Worm (Caenorhabditis elegans): Measurements from ENCODE around the gene ssl-1.

Gene ssl-1

DNA sequence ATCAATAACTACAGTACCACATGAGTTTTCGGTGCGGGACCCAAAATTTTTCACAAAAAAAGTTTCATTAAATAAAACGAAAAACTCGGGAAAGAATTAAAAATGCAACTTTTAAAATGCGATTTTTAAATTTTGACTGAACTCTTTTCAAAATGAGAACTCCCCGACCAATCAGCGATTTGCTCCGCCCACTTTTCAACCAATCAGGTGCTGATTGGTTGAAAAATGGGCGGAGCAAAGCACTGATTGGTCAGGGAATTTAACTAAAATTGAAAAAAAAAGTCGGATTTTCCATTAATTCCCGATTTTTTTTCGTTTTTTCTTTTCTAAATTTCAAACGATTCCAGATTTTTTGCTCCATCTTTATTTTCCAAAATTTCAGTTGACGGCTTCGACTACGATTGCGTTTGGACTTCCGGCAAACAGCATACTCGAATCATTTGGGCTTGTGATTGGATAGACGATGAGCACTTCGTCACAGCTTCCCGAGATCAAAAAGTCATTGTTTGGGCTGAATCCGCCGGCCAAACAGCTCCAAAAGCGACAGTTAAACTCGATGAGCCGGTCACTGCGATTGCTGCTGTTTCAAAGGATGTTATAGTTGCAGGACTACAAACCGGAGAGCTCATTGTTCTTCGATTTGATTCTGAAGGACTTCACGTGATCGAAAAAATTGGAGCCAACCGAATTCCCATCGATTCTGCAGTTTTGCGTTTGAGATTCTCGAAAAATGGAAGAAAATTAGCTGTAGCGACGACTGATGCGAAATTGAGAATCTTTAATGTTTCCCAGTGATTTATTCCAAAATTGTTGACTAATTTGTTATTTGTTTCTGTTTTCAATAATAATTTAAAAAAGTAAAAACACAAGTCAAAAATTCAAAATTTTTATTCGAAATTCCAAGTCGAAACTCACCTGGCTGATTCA is 28.7 kb upstream of the ssl-1 start:
- TF ChIP-seq dmd-4 (tag; optimal IDR thresholded peaks at IDR 0.05): no peak
- TF ChIP-seq nhr-77 (tag; optimal IDR thresholded peaks at IDR 0.05): no peak
- no peak for TF ChIP-seq peb-1 (tag; optimal IDR thresholded peaks at IDR 0.05)
- no peak for TF ChIP-seq Y55F3AM.14 (GFP tag; optimal IDR thresholded peaks at IDR 0.05)
- TF ChIP-seq ceh-82 (tag; optimal IDR thresholded peaks at IDR 0.05): no peak
- TF ChIP-seq F13H6.1 (tag; optimal IDR thresholded peaks at IDR 0.05): no peak
- TF ChIP-seq crh-2 (tag; optimal IDR thresholded peaks at IDR 0.05): no peak
- TF ChIP-seq nhr-237 (tag; optimal IDR thresholded peaks at IDR 0.05): no peak
- no peak for TF ChIP-seq nhr-23 (tag; optimal IDR thresholded peaks at IDR 0.05)
- no peak for TF ChIP-seq sem-4 (tag; optimal IDR thresholded peaks at IDR 0.05)
- no peak for TF ChIP-seq aly-2 (tag; optimal IDR thresholded peaks at IDR 0.05)
- no peak for TF ChIP-seq zag-1 (tag; optimal IDR thresholded peaks at IDR 0.05)
- no peak for TF ChIP-seq unc-39 (tag; optimal IDR thresholded peaks at IDR 0.05)
- no peak for TF ChIP-seq alr-1 (tag; optimal IDR thresholded peaks at IDR 0.05)
- no peak for TF ChIP-seq blmp-1 (tag; optimal IDR thresholded peaks at IDR 0.05; ENCODE audit: insufficient read depth)
- TF ChIP-seq mbf-1 (tag; optimal IDR thresholded peaks at IDR 0.05): no peak
- no peak for TF ChIP-seq fos-1 (tag; optimal IDR thresholded peaks at IDR 0.05)
- no peak for TF ChIP-seq ZK546.5 (tag; optimal IDR thresholded peaks at IDR 0.05)
- TF ChIP-seq ama-1 (optimal IDR thresholded peaks at IDR 0.05): no peak
- TF ChIP-seq ceh-16 (tag; optimal IDR thresholded peaks at IDR 0.05): no peak

DNA sequence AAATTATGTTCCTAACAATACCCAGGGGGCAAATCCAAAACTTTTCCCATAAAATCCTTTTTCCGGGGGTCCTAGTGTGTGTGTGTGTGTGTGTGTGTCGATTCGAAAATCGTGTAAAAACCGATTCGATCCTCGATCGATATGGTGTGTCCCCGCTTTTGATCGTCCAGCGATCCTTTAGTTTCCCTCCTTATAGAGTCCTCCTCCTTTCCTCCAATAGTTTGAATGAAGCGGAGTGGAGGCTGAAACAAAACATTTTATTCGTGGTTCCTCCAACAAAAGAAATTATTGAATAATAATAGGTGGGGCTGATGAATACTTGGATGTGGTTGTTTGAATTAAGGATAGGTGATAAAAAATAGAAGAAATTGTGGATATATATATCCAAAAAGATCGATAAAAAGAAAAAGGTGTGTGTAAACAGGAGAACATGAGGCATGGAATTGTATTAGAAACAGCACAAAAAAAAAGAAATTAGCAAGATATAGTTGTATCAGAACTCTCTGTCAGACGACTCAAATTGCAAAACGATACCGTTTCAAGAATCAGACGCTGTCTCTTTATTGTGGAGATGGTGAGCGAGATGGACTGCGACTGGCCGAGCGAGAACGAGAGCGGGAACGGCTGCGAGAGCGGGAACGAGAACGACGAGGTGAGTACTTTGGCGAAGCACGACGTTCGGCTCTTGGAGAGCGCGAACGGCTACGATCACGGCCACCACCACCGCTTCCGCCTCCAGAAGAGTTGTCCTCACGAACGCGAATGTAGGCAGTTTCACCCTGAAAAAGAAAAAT is 27.7 kb upstream of the ssl-1 start:
- TF ChIP-seq nhr-129 (tag; optimal IDR thresholded peaks at IDR 0.05) (no peak), fos-1 (tag; optimal IDR thresholded peaks at IDR 0.05) (no peak), snpc-4 (tag; optimal IDR thresholded peaks at IDR 0.05) (no peak), elt-3 (tag; optimal IDR thresholded peaks at IDR 0.05) (no peak), nhr-21 (tag; optimal IDR thresholded peaks at IDR 0.05) (no peak), ztf-1 (GFP tag; conservative IDR thresholded peaks at IDR 0.05) (no peak), ama-1 (optimal IDR thresholded peaks at IDR 0.05) (no peak)

DNA sequence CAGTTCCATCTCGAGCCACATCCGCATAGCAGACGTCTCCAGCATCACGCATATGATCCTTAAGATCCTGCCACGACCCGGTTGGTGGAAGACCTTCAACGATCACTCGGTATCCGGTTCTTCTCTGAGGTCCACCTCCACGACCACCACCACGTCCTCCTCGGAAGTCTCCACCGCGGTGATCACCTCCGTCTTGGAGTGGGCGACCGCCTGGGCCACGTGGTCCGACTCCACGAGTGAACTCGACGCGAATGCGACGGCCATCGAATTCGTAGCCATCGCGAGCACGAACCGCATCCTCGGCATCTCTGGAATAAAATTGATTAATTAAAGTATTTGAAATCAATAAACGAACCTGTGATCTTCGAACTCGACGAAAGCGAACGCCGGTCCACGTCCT is 27.0 kb upstream of the ssl-1 start:
- TF ChIP-seq dmd-4 (tag; optimal IDR thresholded peaks at IDR 0.05) (no peak), peb-1 (tag; optimal IDR thresholded peaks at IDR 0.05) (no peak), alr-1 (tag; optimal IDR thresholded peaks at IDR 0.05) (no peak), egl-27 (tag; optimal IDR thresholded peaks at IDR 0.05) (no peak), ceh-16 (tag; optimal IDR thresholded peaks at IDR 0.05) (no peak), C34F6.9 (tag; optimal IDR thresholded peaks at IDR 0.05) (no peak), nhr-12 (tag; optimal IDR thresholded peaks at IDR 0.05) (no peak), lin-13 (GFP tag; optimal IDR thresholded peaks at IDR 0.05) (no peak), R02D3.7 (tag; optimal IDR thresholded peaks at IDR 0.05) (no peak), unc-55 (GFP tag; optimal IDR thresholded peaks at IDR 0.05) (no peak), mbf-1 (tag; optimal IDR thresholded peaks at IDR 0.05) (no peak), sma-3 (GFP tag; optimal IDR thresholded peaks at IDR 0.05) (no peak), ZK546.5 (tag; optimal IDR thresholded peaks at IDR 0.05) (no peak), lsy-2 (tag; optimal IDR thresholded peaks at IDR 0.05) (no peak), ztf-11 (tag; optimal IDR thresholded peaks at IDR 0.05) (no peak), ztf-4 (tag; optimal IDR thresholded peaks at IDR 0.05) (no peak), crh-2 (tag; optimal IDR thresholded peaks at IDR 0.05) (no peak), mdl-1 (tag; optimal IDR thresholded peaks at IDR 0.05) (no peak), F13H6.1 (tag; optimal IDR thresholded peaks at IDR 0.05) (no peak), lin-39 (tag; optimal IDR thresholded peaks at IDR 0.05) (no peak)
